Worm (Caenorhabditis elegans) whole organism, L4/young adult: Measurements from ENCODE around the gene M116.5.
"Not testable (repeated sequence)": the region's sequence is repeated elsewhere in the genome, so short reads cannot be mapped to it uniquely, and the experiment has no call there.

Source experiments
- dao-5 ChIP-seq: sonication (generic microtip); optimal IDR thresholded peaks from 2 replicates; lab custom pipeline; 2016; ENCODE audit warnings: missing genotype, missing genetic modification characterization, moderate library complexity, missing compliant biosample characterization
- him-1 ChIP-seq: sonication (generic microtip); optimal IDR thresholded peaks from 2 replicates; lab custom pipeline; 2016; ENCODE audit warnings: missing genotype, missing genetic modification reagents, missing genetic modification characterization, missing compliant biosample characterization

ce11 chrIV:8389139-8389538, 31.7 kb downstream of the M116.5 start, which contains the start of gene D2096.10:
- TF ChIP-seq him-1; dao-5 (tag; lab: Kevin White, UChicago): not testable (repeated sequence)
